Worm (Caenorhabditis elegans) whole organism, young adult: Measurements from ENCODE around the gene ani-3.

Experiments used
- F52B5.7 ChIP-seq: sonication (generic microtip); optimal IDR thresholded peaks from 2 replicates; lab custom pipeline; 2016; ENCODE audit warnings: mild to moderate bottlenecking, missing genetic modification characterization, missing compliant biosample characterization
- Y79H2A.3 ChIP-seq: fragments of 200-800 bp; sonication (Bioruptor generic); conservative IDR thresholded peaks from 2 replicates; pipeline ENCODE4 v1.3.6; 2022; ENCODE audit warnings: missing genetic modification reagents, missing genetic modification characterization, missing compliant biosample characterization
- akir-1 ChIP-seq: fragments of 200-800 bp; sonication (Bioruptor generic); optimal IDR thresholded peaks from 2 replicates; lab custom pipeline; 2018; ENCODE audit warnings: mild to moderate bottlenecking, missing genetic modification characterization, moderate library complexity, missing compliant biosample characterization
- ama-1 ChIP-seq, 3 experiments: fragments of 150-350 bp in 1 of 3; sonication (generic microtip) in 2 of 3; optimal IDR thresholded peaks; 2 replicates each; lab custom pipeline; 2014 to 2018; ENCODE audit warnings: missing biosample characterization in 2 of 3, missing genetic modification characterization in 2 of 3, missing genetic modification reagents in 2 of 3
- aptf-2 ChIP-seq: fragments of 200-800 bp; sonication (Bioruptor generic); conservative IDR thresholded peaks from 2 replicates; pipeline ENCODE4 v1.3.6; 2022; ENCODE audit warnings: missing genetic modification reagents, missing genetic modification characterization, missing compliant biosample characterization
- madf-10 ChIP-seq: sonication (generic microtip); optimal IDR thresholded peaks from 2 replicates; lab custom pipeline; 2016; ENCODE audit warnings: mild to moderate bottlenecking, missing genetic modification characterization, missing compliant biosample characterization
- zim-3 ChIP-seq: sonication (generic microtip); optimal IDR thresholded peaks from 2 replicates; lab custom pipeline; 2017; ENCODE audit warnings: mild to moderate bottlenecking, missing genetic modification characterization, moderate library complexity, missing compliant biosample characterization

DNA sequence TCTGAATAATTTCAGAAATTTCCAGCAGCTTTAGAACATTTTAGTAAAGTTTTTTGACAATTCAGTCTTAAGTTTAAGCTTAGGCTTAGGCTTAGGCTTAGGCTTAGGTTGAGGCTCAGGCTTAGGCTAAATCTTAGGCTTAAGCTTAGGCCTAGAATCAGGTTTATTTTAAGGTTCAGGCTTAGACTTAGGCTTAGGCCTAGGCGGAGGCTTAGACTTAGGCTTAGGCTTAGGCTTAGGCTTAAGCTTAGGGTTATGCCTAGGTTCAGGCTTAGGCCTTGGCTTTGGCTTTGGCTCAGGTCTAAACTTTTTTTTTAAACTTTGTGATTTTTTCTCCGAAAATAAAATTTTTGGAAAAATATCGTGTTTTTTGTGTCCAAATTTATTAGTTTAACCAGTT lies 21.1 kb downstream of the ani-3 start:
- TF ChIP-seq akir-1 (GFP tag; lab: Kevin White, UChicago) (no peak), madf-10 (tag; lab: Kevin White, UChicago) (no peak), ama-1 (optimal IDR thresholded peaks at IDR 0.05; lab: Kevin White, UChicago) (no peak), ama-1 (GFP tag; optimal IDR thresholded peaks at IDR 0.05; lab: Kevin White, UChicago) (no peak), aptf-2 (GFP tag; lab: Robert Waterston, UW) (no peak), Y79H2A.3 (GFP tag; lab: Robert Waterston, UW) (no peak), zim-3 (tag; lab: Kevin White, UChicago) (no peak), F52B5.7 (tag; lab: Kevin White, UChicago) (no peak)
